Fruit fly (Drosophila melanogaster): ENCODE data around the gene CG42571.
A peak's percentile ranks its signal among the peaks of the same experiment; 100 is the strongest.

Gene CG42571

DNA sequence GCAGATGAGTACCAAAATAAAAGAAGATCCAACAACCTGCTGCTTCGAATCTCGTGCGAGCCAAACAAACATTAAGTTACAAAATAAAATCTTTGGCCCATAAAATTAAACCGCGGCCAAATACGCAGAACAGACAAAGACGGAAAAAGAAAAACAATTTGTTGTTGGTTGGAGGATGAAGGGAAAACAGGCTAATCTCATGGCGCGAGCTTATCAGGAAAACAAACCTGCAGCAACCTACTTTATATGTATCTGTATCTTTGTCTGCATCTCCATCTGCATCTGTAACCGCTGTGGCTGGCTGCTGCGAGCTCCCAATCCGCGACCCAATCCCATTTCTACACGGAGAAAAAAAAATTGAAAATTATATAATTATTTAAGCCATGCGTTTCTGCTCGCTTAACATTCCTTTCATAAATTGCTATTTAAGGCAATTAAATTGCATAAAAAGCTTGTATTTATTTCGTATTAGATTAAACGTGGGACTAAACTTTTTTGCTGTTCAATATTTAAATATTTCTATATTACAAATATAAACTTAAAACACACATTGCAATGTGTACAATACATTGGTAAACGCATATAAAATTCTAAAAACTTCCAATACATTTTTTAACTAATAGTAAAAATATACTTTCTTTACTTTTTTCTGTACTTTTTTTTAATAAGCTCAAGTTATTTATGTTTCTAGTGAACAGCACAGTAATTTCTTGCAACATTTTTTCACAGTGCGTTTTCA, 23.3 kb upstream of the CG42571 start:
- no peak for TF ChIP-seq noc (tag; optimal IDR thresholded peaks at IDR 0.05)

DNA sequence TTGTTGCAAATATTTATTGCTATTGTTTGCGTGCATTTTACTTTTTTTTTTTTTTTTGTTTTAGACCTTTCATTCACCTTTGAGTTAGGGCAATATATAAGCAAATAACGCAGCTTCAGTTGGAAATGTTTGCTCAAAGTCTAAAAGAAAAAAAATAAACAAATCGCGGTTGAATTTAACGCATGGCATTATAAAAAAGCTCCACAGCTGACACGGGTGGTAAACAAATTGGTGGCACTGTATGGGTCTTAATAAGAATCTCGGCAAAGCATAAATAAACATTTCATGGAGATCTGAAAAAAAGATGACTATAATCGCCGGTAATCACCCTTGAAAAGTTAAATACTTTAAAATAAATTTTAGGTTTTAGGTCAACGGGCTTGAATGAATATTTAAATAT, 21.8 kb upstream of the CG42571 start:
- peak; percentile 2 for TF ChIP-seq noc (tag; optimal IDR thresholded peaks at IDR 0.05)

DNA sequence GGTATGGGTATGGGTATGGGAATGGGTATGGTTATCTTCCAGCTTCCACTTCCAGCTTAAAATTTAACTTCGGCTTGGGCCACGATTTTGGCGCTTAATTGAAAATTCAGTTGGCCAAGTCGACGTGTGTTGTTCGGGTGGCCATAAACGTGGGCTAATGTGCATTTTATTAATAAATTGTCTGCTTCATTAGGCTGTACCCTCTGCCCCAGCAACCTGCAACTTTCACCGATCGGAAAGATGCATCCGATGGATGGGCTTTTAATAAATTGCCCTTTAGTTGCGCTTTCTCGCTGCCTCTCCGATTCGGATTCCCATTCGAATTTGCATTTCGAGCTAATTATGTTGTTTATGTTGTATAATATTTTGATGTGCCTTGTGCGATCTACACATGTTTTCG, 21.1 kb upstream of the CG42571 start:
- TF ChIP-seq noc (tag; optimal IDR thresholded peaks at IDR 0.05), result no peak

DNA sequence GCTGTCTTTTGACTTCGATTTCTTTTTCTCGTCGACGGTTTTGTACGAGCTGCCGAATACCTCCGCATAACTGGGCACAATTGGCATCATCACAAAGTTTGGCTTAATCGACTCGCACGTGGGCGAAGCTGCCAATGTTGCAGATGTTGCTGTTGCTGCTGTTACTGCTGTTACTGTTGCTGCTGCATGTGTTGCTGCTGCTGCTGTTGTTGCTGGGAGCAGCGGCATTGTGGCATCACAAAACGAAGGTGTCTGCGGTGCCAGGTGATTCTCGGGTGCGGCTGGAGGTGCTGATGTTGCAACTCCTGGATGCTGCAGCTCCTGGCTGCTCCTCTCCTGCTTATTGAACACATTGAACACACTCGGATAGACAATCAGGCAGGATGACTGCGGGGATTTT, 18.3 kb upstream of the CG42571 start:
- no peak for TF ChIP-seq noc (tag; optimal IDR thresholded peaks at IDR 0.05)

DNA sequence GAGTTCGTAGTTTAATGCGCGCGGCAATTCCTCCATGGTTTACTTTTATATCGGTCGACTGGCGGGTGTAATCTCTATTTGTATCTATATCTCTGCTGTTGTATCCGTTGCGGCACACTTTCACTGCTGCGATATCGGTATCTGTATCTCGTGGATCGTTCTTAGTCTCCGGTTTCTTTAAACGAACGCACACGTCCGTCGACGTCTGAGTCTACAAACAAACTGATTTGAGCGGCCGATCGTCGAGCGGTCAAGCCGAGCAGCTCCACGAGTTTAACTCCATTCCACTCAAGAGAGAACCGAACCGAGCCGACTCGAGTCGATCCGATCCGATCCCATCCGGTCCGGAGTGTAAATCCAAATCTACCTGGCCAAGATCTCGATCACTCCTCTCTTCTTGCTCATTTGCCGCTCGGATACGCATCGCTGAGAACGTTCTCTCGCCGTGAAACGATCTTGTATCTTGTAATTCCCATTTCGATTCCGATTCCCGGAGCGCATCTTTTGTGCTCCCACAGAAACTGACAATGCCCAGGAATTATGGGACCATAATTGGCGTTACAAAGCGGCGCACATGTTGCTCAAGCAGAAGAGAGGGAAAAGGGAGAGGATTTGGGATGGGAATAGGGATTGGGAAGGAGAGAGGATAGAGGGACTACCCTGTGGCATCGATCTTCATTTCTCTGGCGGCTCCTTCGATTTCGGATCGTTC, 16.5 kb upstream of the CG42571 start, which contains the start of gene comm2:
Gene comm2 (minus strand): TSS at position 225 of the 712 bp plus-strand sequence.
- TF ChIP-seq noc (tag; optimal IDR thresholded peaks at IDR 0.05), result no peak

DNA sequence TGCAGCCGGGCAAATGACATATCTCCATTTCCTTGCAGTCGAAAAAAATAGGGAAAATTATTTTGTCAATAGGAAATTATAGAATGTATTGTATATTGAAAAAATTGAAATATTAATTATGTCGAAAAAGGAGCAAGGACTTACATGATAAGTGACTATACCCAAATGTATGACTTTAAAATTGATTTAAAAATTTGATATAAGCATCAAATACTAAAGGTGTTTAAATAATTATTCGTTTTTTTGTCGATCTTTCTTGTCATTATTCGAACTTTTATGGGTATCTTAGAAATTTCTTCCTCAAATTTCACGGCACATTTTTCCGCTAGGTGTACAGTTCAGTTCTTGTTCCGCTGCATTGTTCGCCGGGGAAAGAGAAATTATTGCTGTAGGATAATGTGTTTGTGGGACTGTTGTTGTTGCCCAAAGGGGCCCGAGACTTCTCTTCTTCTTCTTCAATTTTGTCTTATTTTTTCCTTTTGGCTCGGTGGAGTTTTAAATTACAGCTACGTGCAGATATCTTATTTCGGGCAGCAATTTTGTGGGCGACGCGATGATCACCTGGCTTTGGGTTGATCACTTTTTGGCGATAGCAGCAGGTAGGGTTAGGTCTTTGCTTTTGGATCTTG, 15.8 kb upstream of the CG42571 start:
- TF ChIP-seq noc (tag; optimal IDR thresholded peaks at IDR 0.05), result no peak

DNA sequence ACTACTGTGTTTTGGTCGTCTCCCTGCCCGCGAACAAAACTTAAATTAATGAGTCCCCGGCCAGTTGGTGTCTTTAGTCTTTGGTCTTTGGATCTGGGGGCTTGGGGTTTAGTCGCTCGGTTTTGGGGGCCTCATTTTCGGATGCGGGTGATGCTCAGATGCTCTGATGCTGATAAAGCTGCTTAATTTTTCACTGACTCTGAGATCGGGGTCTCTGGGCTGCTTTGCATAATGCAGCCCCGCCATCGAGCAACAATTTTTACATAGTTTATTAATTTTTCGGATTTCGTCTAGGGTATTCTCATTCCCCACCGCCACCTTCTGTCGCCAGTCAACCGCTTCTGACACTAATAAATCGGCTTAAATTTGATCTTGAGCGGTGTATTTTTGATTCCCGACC, 14.1 kb upstream of the CG42571 start:
- no peak for TF ChIP-seq noc (tag; optimal IDR thresholded peaks at IDR 0.05)

DNA sequence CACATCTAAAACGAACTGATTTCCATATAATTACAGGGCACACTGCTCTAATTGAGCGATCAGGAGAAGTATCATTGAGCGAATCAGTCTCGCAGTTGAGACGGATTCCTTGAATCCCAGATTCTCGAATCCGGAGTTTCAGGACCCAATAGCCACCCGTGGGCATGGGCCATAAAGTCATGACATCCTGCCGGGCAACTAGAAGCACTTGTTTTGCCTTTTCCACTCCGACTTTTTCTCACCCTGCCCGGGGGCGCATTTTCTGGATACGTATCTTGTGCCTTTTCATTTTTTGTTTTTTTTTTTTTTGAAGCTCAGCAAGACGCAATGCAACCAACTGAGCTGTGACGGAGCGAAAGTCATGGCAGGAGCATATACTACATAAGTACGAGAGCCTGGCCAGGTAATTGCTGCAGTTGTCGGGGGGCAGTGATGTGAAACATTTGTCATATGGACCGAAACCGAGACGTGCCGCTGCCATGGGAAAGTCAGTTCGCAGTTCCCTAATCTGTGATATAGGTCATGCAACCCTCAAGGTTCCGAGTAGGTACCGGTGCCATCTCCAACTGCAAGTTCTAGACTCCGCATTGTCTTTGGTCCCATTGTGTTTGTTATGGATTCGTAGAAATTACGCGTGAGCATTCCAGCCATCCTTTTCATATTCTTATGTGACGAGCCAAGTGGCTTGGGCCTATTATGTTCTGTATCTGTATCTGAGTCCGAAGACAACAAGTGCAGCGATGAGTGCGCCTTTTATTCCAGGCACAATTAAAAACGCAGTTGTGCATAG, 12.7 kb upstream of the CG42571 start:
- no peak for TF ChIP-seq noc (tag; optimal IDR thresholded peaks at IDR 0.05)

DNA sequence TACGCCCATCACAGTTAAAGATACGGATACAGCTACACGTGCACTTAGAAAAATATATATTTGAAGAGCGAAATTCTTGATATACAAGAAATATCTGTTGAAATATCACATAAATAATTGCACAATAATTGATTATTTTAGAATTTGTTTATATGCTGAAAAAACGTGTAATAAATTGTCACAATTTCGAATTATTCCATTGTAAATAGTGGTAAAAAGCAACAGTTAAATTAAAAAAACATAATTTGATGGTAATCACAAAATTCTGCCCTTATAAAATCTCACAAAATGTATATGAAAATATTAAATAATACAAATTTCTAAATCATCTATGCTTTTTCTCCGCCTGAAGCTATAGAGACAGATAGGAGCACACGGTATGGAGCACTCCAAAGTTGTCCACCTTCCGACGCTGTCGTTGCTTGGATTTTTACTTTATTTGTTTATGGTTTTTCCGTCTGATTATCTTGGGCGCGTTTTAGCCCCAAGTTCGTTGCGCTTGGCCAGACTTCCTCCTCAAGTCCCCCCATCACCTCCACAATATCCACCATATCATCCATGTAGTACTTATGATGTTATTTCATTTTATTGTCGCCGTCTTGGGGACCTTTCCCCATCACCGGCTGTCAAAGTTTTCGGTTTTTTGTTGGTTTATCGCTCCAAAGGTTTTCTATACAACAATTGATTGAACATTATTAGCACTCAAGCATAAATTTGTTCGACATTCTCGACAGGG, 11.8 kb upstream of the CG42571 start:
- TF ChIP-seq noc (tag; optimal IDR thresholded peaks at IDR 0.05), result no peak

DNA sequence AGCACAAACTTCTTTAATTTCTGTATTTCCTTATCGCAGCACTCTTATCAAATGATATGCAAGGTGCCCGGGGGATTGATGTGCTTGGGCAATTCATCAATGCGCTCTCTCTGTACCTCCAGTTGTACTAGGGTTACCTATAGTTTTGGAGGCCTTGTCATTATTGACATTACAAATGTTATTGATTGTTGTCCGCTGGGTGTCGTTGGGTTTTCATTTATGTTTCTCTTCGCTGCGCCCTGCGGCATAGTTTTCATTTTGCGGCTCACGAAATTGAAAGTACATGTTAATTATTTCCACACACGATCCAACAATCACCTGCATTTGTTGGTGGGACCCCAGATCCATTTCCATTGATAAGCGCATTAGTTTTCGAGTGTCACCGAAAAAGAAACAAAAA, 10.1 kb upstream of the CG42571 start:
- no peak for TF ChIP-seq noc (tag; optimal IDR thresholded peaks at IDR 0.05)

DNA sequence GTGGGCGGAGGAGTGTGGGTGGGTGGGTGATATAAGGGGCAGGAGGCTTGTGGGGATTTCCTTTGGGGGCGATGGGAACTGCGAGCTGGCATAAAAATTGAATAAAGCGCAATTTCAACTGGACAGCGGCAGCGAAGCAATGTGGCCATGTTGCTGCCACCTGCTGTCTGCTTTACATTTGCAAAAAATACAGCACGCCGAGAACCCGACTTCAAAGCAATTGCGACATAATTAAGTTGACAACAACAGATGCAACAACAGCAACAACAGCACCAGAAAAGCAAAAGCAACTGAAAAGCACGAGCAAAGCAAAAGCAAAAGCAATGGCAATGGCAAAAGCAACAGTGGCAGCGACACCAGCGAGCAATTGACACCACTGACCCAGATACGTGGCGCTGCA, 8.1 kb upstream of the CG42571 start:
- TF ChIP-seq noc (tag; optimal IDR thresholded peaks at IDR 0.05), result no peak

DNA sequence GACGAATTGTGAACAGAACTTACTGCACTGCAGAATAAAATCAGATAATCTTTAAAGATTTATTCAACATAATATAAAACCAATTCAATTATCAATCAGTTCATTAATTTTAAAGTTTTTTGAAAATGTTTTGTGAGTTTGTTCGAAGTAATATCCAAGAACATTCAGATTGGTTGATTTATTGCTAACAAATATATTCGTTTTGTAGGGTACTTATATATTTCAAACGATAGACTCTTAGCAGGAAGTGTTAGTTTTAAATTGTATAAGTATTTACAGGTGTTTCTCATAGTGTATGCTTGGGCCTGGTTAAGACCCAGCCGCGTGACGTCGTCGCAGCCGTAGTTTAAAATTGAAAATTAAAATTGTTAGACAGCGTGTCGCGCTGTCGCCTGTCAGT, 7.7 kb upstream of the CG42571 start:
- no peak for TF ChIP-seq noc (tag; optimal IDR thresholded peaks at IDR 0.05)

DNA sequence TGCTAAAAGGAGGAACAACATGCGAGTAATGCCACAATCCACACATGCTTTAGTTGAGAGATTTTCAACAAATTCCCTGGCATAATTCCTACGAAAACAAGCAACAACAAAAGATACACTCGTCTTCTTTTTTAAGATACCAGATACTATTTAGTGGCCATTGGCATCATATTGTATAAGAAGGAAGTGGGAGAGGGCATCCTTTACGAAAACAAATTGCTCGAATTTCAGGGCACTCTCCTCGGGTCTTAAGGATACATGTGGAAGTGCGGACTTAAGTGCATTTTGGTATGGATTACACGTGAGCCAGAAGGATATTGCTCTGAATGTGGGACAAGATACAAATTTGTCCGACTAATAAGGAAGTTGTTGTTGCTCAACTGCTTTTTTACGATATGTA, 6.1 kb upstream of the CG42571 start:
- TF ChIP-seq noc (tag; optimal IDR thresholded peaks at IDR 0.05), result no peak

DNA sequence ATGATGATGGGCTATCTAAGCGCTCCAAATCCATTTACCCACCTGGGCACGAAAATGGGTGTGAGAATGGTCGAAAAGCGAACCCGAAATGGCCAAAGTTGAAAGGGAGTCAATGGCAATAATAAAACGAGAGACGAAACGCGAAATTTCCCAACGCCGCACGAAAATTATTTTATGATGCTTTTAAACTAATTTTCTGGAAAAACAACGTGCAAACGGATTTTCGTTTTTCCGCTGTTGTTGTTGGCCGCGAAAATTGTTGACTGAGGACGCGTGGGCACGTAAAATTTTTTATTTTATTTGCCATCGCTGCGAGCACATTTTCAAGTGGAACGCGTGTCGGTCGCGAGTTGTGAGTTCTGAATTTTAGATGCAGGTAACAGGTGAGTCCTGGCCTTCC, 5.1 kb upstream of the CG42571 start:
- no peak for TF ChIP-seq noc (tag; optimal IDR thresholded peaks at IDR 0.05)

DNA sequence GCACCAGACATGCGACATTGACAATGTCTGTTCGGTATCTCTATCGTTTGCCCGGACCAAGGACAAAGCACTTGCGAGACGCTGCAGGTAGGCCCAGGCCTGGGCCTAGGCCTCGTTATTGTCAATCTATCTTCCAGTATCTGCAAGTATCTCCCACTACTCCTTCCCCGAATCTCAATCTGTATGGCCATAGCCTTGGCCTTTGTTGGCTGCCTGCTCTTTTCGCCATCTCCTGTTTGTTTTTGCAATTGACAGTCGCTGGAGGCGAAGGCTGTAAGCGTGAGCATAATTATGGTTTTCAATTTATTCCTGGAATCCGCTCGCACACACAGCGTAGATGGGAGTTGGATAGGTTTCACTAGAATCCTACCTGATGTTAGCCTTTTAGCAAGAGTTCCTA, 4.2 kb upstream of the CG42571 start:
- TF ChIP-seq noc (tag; optimal IDR thresholded peaks at IDR 0.05), result no peak
